Worm (Caenorhabditis elegans): ENCODE results near the gene B0303.16.

Gene B0303.16

DNA sequence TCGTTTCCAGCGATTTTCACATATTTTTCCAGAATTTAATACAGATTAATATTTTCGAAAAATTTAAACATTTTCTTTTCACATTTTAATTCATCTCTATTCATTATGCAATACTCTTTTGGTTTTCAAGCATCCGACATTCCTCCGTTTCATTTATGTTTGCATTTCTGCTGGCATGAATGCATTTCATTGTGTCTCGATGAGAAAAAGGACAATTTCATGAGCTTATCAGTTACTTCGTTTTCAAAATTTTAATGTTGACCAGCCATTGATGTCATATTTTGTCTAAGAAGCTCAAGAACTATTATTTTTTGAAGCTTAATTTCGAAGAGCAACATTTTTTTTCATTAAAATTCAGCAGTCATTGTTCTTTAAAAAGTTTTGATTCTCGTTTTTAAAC, 13.7 kb downstream of the B0303.16 start:
- TF ChIP-seq W03F9.2 (tag; optimal IDR thresholded peaks at IDR 0.05) = no peak
- no peak for TF ChIP-seq him-1 (tag; optimal IDR thresholded peaks at IDR 0.05)
- TF ChIP-seq dao-5 (tag; optimal IDR thresholded peaks at IDR 0.05) = no peak

DNA sequence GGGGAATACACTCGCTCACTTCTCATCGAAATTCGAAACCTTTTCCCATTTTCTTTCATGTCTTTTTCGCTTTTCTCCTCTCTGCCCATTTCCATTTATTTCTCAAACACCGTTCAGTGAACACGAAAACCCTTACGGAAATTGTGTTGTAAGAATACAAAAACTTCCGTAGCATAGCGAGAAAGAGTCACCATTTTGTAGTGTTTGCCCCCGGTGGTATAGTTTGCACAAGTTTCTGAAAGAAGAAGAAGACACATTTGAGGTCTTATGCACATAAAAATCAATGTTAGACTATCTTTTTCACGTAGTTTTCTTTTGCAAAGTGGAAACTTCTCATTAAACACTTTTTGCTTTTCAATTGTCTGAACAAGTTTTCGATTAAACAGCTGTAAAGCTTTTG, 14.2 kb downstream of the B0303.16 start:
- TF ChIP-seq W03F9.2 (tag; optimal IDR thresholded peaks at IDR 0.05) = no peak
- no peak for TF ChIP-seq dao-5 (tag; optimal IDR thresholded peaks at IDR 0.05)
- no peak for TF ChIP-seq him-1 (tag; optimal IDR thresholded peaks at IDR 0.05)

- TF ChIP-seq him-1 (tag; optimal IDR thresholded peaks at IDR 0.05) (no peak), W03F9.2 (tag; optimal IDR thresholded peaks at IDR 0.05) (no peak), dao-5 (tag; optimal IDR thresholded peaks at IDR 0.05) (no peak)
These were observed 14.9 kb downstream of the B0303.16 start, which contains the start of gene hipr-1 for ce11 chrIII:8719769-8720252. Gene hipr-1, plus strand, starts transcription at chrIII:8720202.

DNA sequence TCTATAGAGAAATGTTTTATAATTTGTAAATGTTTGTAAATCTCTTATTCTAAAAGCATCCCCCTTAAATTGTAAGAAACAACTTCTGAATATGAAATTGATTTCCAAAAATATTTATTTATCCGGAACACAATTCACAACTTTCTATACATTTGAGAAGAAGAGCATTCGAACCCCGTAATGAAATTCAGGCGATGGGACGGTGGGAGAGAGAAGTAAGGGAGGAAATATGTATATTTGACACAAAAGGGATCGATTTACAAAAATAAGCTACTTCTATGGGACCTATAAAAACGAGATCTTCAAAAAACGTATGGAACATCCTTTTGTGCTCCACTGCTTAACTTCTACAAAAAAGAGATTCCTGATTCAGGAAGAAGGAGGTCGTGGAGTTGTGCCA, 20.4 kb downstream of the B0303.16 start:
- TF ChIP-seq dao-5 (tag; optimal IDR thresholded peaks at IDR 0.05) = no peak
- no peak for TF ChIP-seq W03F9.2 (tag; optimal IDR thresholded peaks at IDR 0.05)

DNA sequence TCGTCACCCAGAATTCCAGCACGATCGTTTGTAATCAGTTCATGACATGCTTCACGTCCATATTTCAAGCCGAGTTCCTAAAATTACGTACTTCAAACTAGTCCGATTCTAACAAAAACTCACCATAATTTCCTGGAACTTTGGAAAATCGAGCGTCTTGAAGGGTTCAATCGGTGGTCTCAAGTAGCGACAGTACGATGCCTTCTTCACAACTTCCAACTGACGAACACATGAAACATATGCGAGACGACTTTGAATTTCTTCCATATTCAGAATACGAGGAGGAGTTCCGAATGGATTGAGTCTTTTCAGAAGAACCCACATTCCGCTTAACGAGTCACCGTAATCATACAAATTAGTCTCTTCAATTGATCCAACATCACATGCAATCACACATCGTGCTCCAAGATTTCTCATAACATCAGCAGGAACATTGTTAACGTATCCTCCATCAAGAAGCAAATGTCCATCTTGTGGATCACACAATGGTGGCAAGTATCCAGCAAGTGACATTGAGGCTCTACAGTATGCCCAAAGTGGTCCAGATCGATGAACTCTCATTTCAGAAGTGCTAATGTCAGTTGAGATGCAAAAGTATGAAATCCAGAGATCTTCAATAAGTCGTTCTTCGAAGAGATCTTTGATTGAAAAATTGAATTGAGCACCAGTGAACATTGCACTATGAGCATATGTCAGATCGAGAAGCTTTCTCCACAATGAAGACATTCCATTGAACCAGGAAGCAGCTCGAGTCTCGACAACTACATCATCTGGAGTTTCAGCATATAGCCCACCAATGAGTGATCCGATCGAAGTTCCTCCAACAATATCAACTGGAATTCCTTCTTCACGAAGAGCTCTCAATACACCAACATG, 21.4 kb downstream of the B0303.16 start:
- no peak for TF ChIP-seq him-1 (tag; optimal IDR thresholded peaks at IDR 0.05)
- TF ChIP-seq dao-5 (tag; optimal IDR thresholded peaks at IDR 0.05) = no peak
- no peak for TF ChIP-seq W03F9.2 (tag; optimal IDR thresholded peaks at IDR 0.05)

DNA sequence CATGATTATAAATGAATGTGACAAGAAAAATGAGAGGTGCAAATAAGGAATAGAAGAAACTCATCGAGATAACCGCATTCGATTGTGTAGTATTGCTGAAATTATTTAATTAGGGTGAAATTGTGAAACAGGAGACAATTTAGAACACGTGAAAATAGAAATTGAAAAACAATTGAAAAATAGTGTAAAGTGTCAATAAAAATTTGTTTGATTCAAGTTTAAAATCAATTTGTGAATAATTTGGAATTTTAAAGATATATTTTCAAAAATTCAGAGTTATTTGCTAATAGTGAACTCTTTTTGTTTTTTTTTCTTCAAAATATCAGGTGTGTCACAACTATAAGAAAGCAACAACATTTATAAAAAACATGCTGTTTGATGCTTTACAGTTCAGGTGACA, 26.4 kb downstream of the B0303.16 start, which contains the start of gene ZK370.4:
Gene ZK370.4 (minus strand): TSS at position 101 of the 400 bp plus-strand sequence.
- TF ChIP-seq dao-5 (tag; optimal IDR thresholded peaks at IDR 0.05) = no peak
- TF ChIP-seq him-1 (tag; optimal IDR thresholded peaks at IDR 0.05) = no peak
- no peak for TF ChIP-seq W03F9.2 (tag; optimal IDR thresholded peaks at IDR 0.05)

- no peak for TF ChIP-seq him-1 (tag; optimal IDR thresholded peaks at IDR 0.05)
- TF ChIP-seq dao-5 (tag; optimal IDR thresholded peaks at IDR 0.05) = no peak
- TF ChIP-seq W03F9.2 (tag; optimal IDR thresholded peaks at IDR 0.05) = no peak
These were observed 27.1 kb downstream of the B0303.16 start for ce11 chrIII:8731973-8732372.

ce11 chrIII:8733237-8733636, 28.4 kb downstream of the B0303.16 start:
- TF ChIP-seq him-1 (tag; optimal IDR thresholded peaks at IDR 0.05) = no peak
- TF ChIP-seq dao-5 (tag; optimal IDR thresholded peaks at IDR 0.05) = no peak
- no peak for TF ChIP-seq W03F9.2 (tag; optimal IDR thresholded peaks at IDR 0.05)

DNA sequence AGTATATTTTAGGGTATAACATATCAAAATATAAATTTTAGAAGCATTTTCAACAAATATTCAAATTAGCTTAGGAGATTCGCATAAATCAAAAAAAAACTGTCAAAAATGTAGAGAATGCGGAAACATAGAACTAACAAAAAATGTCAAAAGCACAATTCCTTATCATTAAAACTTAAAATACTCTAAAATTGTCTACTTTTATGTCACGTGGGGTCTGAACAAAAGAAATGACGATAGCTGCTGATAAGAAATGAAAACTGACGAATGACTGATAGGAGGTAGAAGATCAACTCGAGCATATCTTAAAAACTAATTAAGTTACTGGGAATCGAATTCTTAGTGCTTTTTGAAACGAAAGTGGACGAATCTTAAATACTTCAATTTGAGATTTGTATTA, 28.8 kb downstream of the B0303.16 start:
- no peak for TF ChIP-seq him-1 (tag; optimal IDR thresholded peaks at IDR 0.05)
- TF ChIP-seq dao-5 (tag; optimal IDR thresholded peaks at IDR 0.05) = no peak
- no peak for TF ChIP-seq W03F9.2 (tag; optimal IDR thresholded peaks at IDR 0.05)

- TF ChIP-seq W03F9.2 (tag; optimal IDR thresholded peaks at IDR 0.05) (no peak), dao-5 (tag; optimal IDR thresholded peaks at IDR 0.05) (no peak)
These were observed 29.5 kb downstream of the B0303.16 start for ce11 chrIII:8734327-8734885.

ce11 chrIII:8737391-8737790, 32.5 kb downstream of the B0303.16 start:
- TF ChIP-seq him-1 (tag; optimal IDR thresholded peaks at IDR 0.05) (no peak), W03F9.2 (tag; optimal IDR thresholded peaks at IDR 0.05) (no peak), dao-5 (tag; optimal IDR thresholded peaks at IDR 0.05) (no peak)

- TF ChIP-seq dao-5 (tag; optimal IDR thresholded peaks at IDR 0.05) (no peak), W03F9.2 (tag; optimal IDR thresholded peaks at IDR 0.05) (no peak), him-1 (tag; optimal IDR thresholded peaks at IDR 0.05) (no peak)
These were observed 33.4 kb downstream of the B0303.16 start for ce11 chrIII:8738289-8738688.

- TF ChIP-seq him-1 (tag; optimal IDR thresholded peaks at IDR 0.05) = no peak
- no peak for TF ChIP-seq W03F9.2 (tag; optimal IDR thresholded peaks at IDR 0.05)
- TF ChIP-seq dao-5 (tag; optimal IDR thresholded peaks at IDR 0.05) = no peak
These were observed 34.3 kb downstream of the B0303.16 start for ce11 chrIII:8739126-8739525.

DNA sequence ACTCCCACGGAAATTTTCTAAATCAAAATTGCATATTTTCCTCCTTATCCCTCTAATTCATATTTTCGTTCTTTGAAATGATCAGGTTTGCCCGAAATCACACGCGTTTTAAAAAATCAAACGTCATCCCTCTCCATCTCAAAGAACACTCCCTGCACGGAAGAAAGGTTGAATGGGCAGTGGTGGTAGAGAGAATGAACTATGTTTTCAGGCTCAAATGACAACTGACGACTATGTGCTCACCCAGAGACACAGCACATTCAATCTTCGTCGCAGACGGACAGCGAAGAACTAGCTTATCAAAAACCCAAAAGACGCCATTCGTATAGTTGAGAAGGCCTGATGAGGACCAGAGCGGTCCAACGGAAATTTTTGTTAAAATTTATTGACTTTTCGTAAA, 34.9 kb downstream of the B0303.16 start:
- no peak for TF ChIP-seq dao-5 (tag; optimal IDR thresholded peaks at IDR 0.05)
- TF ChIP-seq W03F9.2 (tag; optimal IDR thresholded peaks at IDR 0.05) = no peak
- TF ChIP-seq him-1 (tag; optimal IDR thresholded peaks at IDR 0.05) = no peak
